Fruit fly (Drosophila melanogaster) whole organism, embryonic: Measurements from ENCODE around the gene CG3902.

Source experiments
- Asciz ChIP-seq: fragments of 200-800 bp; sonication (Bioruptor generic); optimal IDR thresholded peaks from 2 replicates; lab custom pipeline; 2017; ENCODE audit warnings: missing biosample characterization, mild to moderate bottlenecking, missing genetic modification characterization, missing genetic modification reagents
- B-H2 ChIP-seq: fragments of 200-800 bp; sonication (Bioruptor generic); optimal IDR thresholded peaks from 2 replicates; lab custom pipeline; 2018; ENCODE audit warnings: missing biosample characterization, mild to moderate bottlenecking, missing genetic modification characterization
- Bgb ChIP-seq: fragments of 200-800 bp; sonication (Bioruptor generic); IDR thresholded peaks from 2 replicates; pipeline ENCODE4 v1.3.6; 2022; ENCODE audit warnings: missing biosample characterization, missing genetic modification characterization; ENCODE audit not compliant: partially characterized antibody
- Blimp-1 ChIP-seq: fragments of 200-800 bp; sonication (Bioruptor generic); optimal IDR thresholded peaks from 3 replicates; lab custom pipeline; 2018; ENCODE audit warnings: missing biosample characterization, missing genetic modification characterization, mild to moderate bottlenecking, moderate library complexity, missing genetic modification reagents
- CG10267 ChIP-seq: fragments of 200-800 bp; sonication (Bioruptor generic); optimal IDR thresholded peaks from 2 replicates; lab custom pipeline; 2018; ENCODE audit warnings: missing biosample characterization, mild to moderate bottlenecking, missing genetic modification characterization, moderate library complexity
- CG10979 ChIP-seq: fragments of 200-800 bp; sonication (Bioruptor generic); optimal IDR thresholded peaks from 2 replicates; lab custom pipeline; 2018; ENCODE audit warnings: missing biosample characterization, mild to moderate bottlenecking, missing genetic modification characterization, moderate library complexity
- CG12219 ChIP-seq: fragments of 200-800 bp; sonication (Bioruptor generic); optimal IDR thresholded peaks from 3 replicates; lab custom pipeline; 2018; ENCODE audit warnings: missing biosample characterization, mild to moderate bottlenecking, missing genetic modification characterization
- CG12391 ChIP-seq: fragments of 200-800 bp; sonication (Bioruptor generic); optimal IDR thresholded peaks from 3 replicates; lab custom pipeline; 2018; ENCODE audit warnings: missing biosample characterization, mild to moderate bottlenecking, missing genetic modification characterization, moderate library complexity
- CG13287 ChIP-seq: fragments of 200-800 bp; sonication (Bioruptor generic); IDR thresholded peaks from 2 replicates; pipeline ENCODE4 v1.3.6; 2022; ENCODE audit warnings: missing biosample characterization, missing genetic modification characterization; ENCODE audit not compliant: partially characterized antibody
- CG14710 ChIP-seq: fragments of 200-800 bp; sonication (Bioruptor generic); optimal IDR thresholded peaks from 3 replicates; lab custom pipeline; 2019; ENCODE audit warnings: missing biosample characterization, mild to moderate bottlenecking, missing genetic modification characterization, moderate library complexity
- CG16813 ChIP-seq: fragments of 200-800 bp; sonication (Bioruptor generic); IDR thresholded peaks from 3 replicates; pipeline ENCODE4 v1.3.6; 2022; ENCODE audit warnings: missing biosample characterization, missing genetic modification characterization; ENCODE audit not compliant: partially characterized antibody
- CG17829 ChIP-seq: fragments of 200-800 bp; optimal IDR thresholded peaks from 2 replicates; lab custom pipeline; 2019; ENCODE audit warnings: missing biosample characterization, mild to moderate bottlenecking, missing genetic modification characterization, moderate library complexity
- CG2116 ChIP-seq: fragments of 200-800 bp; sonication (Bioruptor generic); optimal IDR thresholded peaks from 3 replicates; lab custom pipeline; 2018; ENCODE audit warnings: missing biosample characterization, mild to moderate bottlenecking, missing genetic modification characterization
- CG3995 ChIP-seq: fragments of 200-800 bp; sonication (Bioruptor generic); optimal IDR thresholded peaks from 3 replicates; lab custom pipeline; 2016; ENCODE audit warnings: missing biosample characterization, missing genetic modification characterization
- CG42726 ChIP-seq: fragments of 200-800 bp; sonication (Bioruptor generic); IDR thresholded peaks from 2 replicates; pipeline ENCODE4 v1.3.6; 2022; ENCODE audit warnings: missing biosample characterization, missing genetic modification characterization; ENCODE audit not compliant: partially characterized antibody
- CG4404 ChIP-seq: fragments of 200-800 bp; sonication (Bioruptor generic); IDR thresholded peaks from 2 replicates; pipeline ENCODE4 v1.3.6; 2022; ENCODE audit warnings: missing biosample characterization, missing genetic modification characterization
- CG4617 ChIP-seq: fragments of 200-800 bp; sonication (Bioruptor generic); optimal IDR thresholded peaks from 3 replicates; lab custom pipeline; 2016; ENCODE audit warnings: missing biosample characterization, missing genetic modification characterization, borderline replicate concordance
- CG7928 ChIP-seq: fragments of 200-800 bp; sonication (Bioruptor generic); optimal IDR thresholded peaks from 2 replicates; lab custom pipeline; 2017; ENCODE audit warnings: missing biosample characterization, mild to moderate bottlenecking, missing genetic modification characterization
- CG7963 ChIP-seq: fragments of 200-800 bp; sonication (Bioruptor generic); IDR thresholded peaks from 3 replicates; pipeline ENCODE4 v1.3.6; 2022; ENCODE audit warnings: missing biosample characterization, missing genetic modification characterization; ENCODE audit not compliant: partially characterized antibody
- Doc3 ChIP-seq: fragments of 200-800 bp; sonication (Bioruptor generic); IDR thresholded peaks from 3 replicates; pipeline ENCODE4 v1.3.6; 2022; ENCODE audit warnings: missing biosample characterization, missing genetic modification characterization; ENCODE audit not compliant: partially characterized antibody
- Dp ChIP-seq: fragments of 200-800 bp; sonication (Bioruptor generic); optimal IDR thresholded peaks from 2 replicates; lab custom pipeline; 2018; ENCODE audit warnings: missing biosample characterization, mild to moderate bottlenecking, missing genetic modification characterization, moderate library complexity
- Dref ChIP-seq: fragments of 200-800 bp; sonication (Bioruptor generic); IDR thresholded peaks from 2 replicates; pipeline ENCODE4 v1.3.6; 2022; ENCODE audit warnings: missing biosample characterization, missing genetic modification characterization
- E2f2 ChIP-seq: fragments of 200-800 bp; sonication (Bioruptor generic); IDR thresholded peaks from 2 replicates; pipeline ENCODE4 v1.3.6; 2022; ENCODE audit warnings: missing biosample characterization, missing genetic modification characterization
- Ets65A ChIP-seq: fragments of 200-800 bp; sonication (Bioruptor generic); peaks from one replicate; lab custom pipeline; 2016; ENCODE audit warnings: missing biosample characterization, missing genetic modification characterization
- HLH4C ChIP-seq: fragments of 200-800 bp; sonication (Bioruptor generic); IDR thresholded peaks from 3 replicates; pipeline ENCODE4 v1.3.6; 2022; ENCODE audit warnings: missing biosample characterization, missing genetic modification characterization; ENCODE audit not compliant: partially characterized antibody
- Hmx ChIP-seq: fragments of 200-800 bp; sonication (Bioruptor generic); optimal IDR thresholded peaks from 2 replicates; lab custom pipeline; 2016; ENCODE audit warnings: missing biosample characterization, missing genetic modification characterization
- Hr3 ChIP-seq: fragments of 200-800 bp; sonication (Bioruptor generic); optimal IDR thresholded peaks from 3 replicates; lab custom pipeline; 2016; ENCODE audit warnings: missing biosample characterization, missing genetic modification characterization
- Poxn ChIP-seq: fragments of 200-800 bp; sonication (Bioruptor generic); IDR thresholded peaks from 2 replicates; pipeline ENCODE4 v1.3.6; 2022; ENCODE audit warnings: missing biosample characterization, missing genetic modification characterization
- Ravus ChIP-seq: fragments of 200-800 bp; sonication (Bioruptor generic); IDR thresholded peaks from 2 replicates; pipeline ENCODE4 v1.3.6; 2022; ENCODE audit warnings: missing biosample characterization, missing genetic modification characterization
- Rfx ChIP-seq: fragments of 200-800 bp; sonication (Bioruptor generic); IDR thresholded peaks from 2 replicates; pipeline ENCODE4 v1.3.6; 2022; ENCODE audit warnings: missing biosample characterization, missing genetic modification characterization
- Scr ChIP-seq: fragments of 200-800 bp; sonication (Bioruptor generic); IDR thresholded peaks from 2 replicates; pipeline ENCODE4 v1.3.6; 2022; ENCODE audit warnings: missing biosample characterization, missing genetic modification characterization; ENCODE audit not compliant: partially characterized antibody
- Sry-δ ChIP-seq: fragments of 200-800 bp; sonication (Bioruptor generic); optimal IDR thresholded peaks from 2 replicates; lab custom pipeline; 2016; ENCODE audit warnings: missing biosample characterization, missing genetic modification characterization
- amos ChIP-seq: fragments of 200-800 bp; sonication (Bioruptor generic); IDR thresholded peaks from 2 replicates; pipeline ENCODE4 v1.3.6; 2022; ENCODE audit warnings: missing biosample characterization, missing genetic modification characterization; ENCODE audit not compliant: partially characterized antibody
- aop ChIP-seq: fragments of 200-800 bp; sonication (Bioruptor generic); IDR thresholded peaks from 2 replicates; pipeline ENCODE4 v1.3.6; 2022; ENCODE audit warnings: missing biosample characterization, missing genetic modification characterization
- ato ChIP-seq: fragments of 200-800 bp; sonication (Bioruptor generic); IDR thresholded peaks from 2 replicates; pipeline ENCODE4 v1.3.6; 2022; ENCODE audit warnings: missing biosample characterization, missing genetic modification characterization; ENCODE audit not compliant: partially characterized antibody
- bbx ChIP-seq: fragments of 200-800 bp; sonication (Bioruptor generic); IDR thresholded peaks from 2 replicates; pipeline ENCODE4 v1.3.6; 2022; ENCODE audit warnings: missing biosample characterization, missing genetic modification characterization; ENCODE audit not compliant: partially characterized antibody
- hb ChIP-seq: fragments of 200-800 bp; sonication (Bioruptor generic); IDR thresholded peaks from 3 replicates; pipeline ENCODE4 v1.3.6; 2022; ENCODE audit warnings: missing biosample characterization, missing genetic modification characterization; ENCODE audit not compliant: partially characterized antibody
- inv ChIP-seq: fragments of 200-800 bp; sonication (Bioruptor generic); IDR thresholded peaks from 2 replicates; pipeline ENCODE4 v1.3.6; 2022; ENCODE audit warnings: missing biosample characterization, missing genetic modification characterization; ENCODE audit not compliant: partially characterized antibody
- knrl ChIP-seq: fragments of 200-800 bp; sonication (Bioruptor generic); IDR thresholded peaks from 3 replicates; pipeline ENCODE4 v1.3.6; 2022; ENCODE audit warnings: missing biosample characterization, missing genetic modification characterization; ENCODE audit not compliant: partially characterized antibody
- phol ChIP-seq: fragments of 200-800 bp; sonication (Bioruptor generic); optimal IDR thresholded peaks from 3 replicates; lab custom pipeline; 2018; ENCODE audit warnings: missing biosample characterization, mild to moderate bottlenecking, missing genetic modification characterization, moderate library complexity
- sna ChIP-seq: fragments of 200-800 bp; sonication (Bioruptor generic); IDR thresholded peaks from 2 replicates; pipeline ENCODE4 v1.3.6; 2022; ENCODE audit warnings: missing biosample characterization, missing genetic modification characterization; ENCODE audit not compliant: partially characterized antibody
- trem ChIP-seq: fragments of 200-800 bp; optimal IDR thresholded peaks from 3 replicates; lab custom pipeline; 2019; ENCODE audit warnings: missing biosample characterization, mild to moderate bottlenecking, missing genetic modification characterization, moderate library complexity
- unc-4 ChIP-seq: fragments of 200-800 bp; sonication (Bioruptor generic); IDR thresholded peaks from 2 replicates; pipeline ENCODE4 v1.3.6; 2022; ENCODE audit warnings: missing biosample characterization, missing genetic modification characterization; ENCODE audit not compliant: partially characterized antibody
- wor ChIP-seq: fragments of 200-800 bp; sonication (Bioruptor generic); IDR thresholded peaks from 2 replicates; pipeline ENCODE4 v1.3.6; 2022; ENCODE audit warnings: missing biosample characterization, missing genetic modification characterization

The CG3902 gene

DNA sequence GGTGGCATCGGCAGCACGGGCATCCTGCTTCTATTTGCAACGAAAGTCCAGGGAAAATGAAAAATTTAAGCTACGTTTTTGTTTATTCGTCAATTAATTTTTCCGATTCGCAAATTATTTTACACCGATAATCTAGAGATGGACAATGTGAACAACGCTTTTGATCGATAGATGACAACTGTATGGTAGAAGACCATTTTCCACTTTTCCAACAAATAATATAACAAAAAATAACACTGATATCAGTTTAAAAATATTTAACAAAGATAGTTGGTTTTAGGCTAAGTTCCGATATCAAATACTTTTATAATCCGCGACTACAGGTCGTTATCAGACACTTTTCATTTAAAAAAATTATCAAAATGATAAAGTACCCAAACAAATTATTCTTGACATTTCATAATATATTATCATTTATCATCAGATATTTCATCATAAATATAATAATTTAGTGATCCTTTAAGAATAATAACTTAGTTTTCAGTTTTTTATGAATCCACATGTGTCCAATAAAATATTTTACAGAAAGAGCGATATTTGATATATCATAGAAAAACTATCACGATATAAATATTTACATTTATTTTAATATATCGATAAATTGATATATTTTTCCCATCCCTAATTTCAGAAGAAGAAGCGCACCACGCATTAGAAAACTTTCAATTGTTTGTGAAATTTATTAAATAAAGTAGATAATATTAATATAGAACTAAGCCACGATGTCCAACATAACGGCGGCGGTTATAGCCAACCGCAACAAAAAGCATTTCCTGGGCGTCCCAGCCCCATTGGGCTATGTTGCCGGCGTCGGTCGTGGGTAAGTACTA lies 6.9 kb upstream of the CG3902 start, which contains the start of the genes CSN1b and Prp6 (continued):
- TF ChIP-seq CG12219 (GFP tag; lab: Kevin White, UChicago): no peak
- TF ChIP-seq unc-4 (GFP tag; lab: Robert Waterston, UW): peak; percentile 49
- peak; percentile 75 for TF ChIP-seq Sry-δ (GFP tag; lab: Kevin White, UChicago)
- peak; percentile 41 for TF ChIP-seq CG12391
- TF ChIP-seq amos (GFP tag; lab: Robert Waterston, UW): peak; percentile 60
- peak; percentile 65 for TF ChIP-seq Dref (GFP tag; lab: Robert Waterston, UW)
- peak; percentile 16 for TF ChIP-seq CG4617
- peak; percentile 42; the same call in 1 of the 2 replicates for TF ChIP-seq inv (GFP tag; lab: Robert Waterston, UW)
- peak; percentile 51 for TF ChIP-seq bbx (GFP tag; lab: Robert Waterston, UW)
- TF ChIP-seq Dp (GFP tag; lab: Kevin White, UChicago): no peak
- TF ChIP-seq Hr3 (GFP tag; lab: Kevin White, UChicago): peak; percentile 15
- peak; percentile 36 for TF ChIP-seq phol (tag; lab: Kevin White, UChicago)
- TF ChIP-seq sna (GFP tag; lab: Robert Waterston, UW): peak; percentile 28; the same call in 1 of the 2 replicates
- peak; percentile 38; the same call in 1 of the 2 replicates for TF ChIP-seq Rfx
- 0 out of 2 replicates have a peak, but pooled peaks have one; percentile 41 for TF ChIP-seq CG42726 (GFP tag; lab: Robert Waterston, UW)
- TF ChIP-seq Ravus (GFP tag; lab: Robert Waterston, UW): no peak
- TF ChIP-seq Asciz (GFP tag; lab: Kevin White, UChicago): no peak
- no peak for TF ChIP-seq Blimp-1
- TF ChIP-seq Doc3 (GFP tag; lab: Robert Waterston, UW): peak; percentile 52; the same call in 2 of the 3 replicates
- TF ChIP-seq trem (tag; lab: Kevin White, UChicago): peak; percentile 32
- TF ChIP-seq Hmx (GFP tag; lab: Kevin White, UChicago): no peak
- peak; percentile 60; the same call in 2 of the 3 replicates for TF ChIP-seq CG16813 (GFP tag; lab: Robert Waterston, UW)
- no peak for TF ChIP-seq ato (GFP tag; lab: Robert Waterston, UW)
- TF ChIP-seq CG7928 (GFP tag; lab: Kevin White, UChicago): no peak
- peak; percentile 82 for TF ChIP-seq CG3995
- TF ChIP-seq knrl: peak; percentile 67; the same call in 2 of the 3 replicates
- TF ChIP-seq HLH4C (GFP tag; lab: Robert Waterston, UW): peak; percentile 42; the same call in 1 of the 3 replicates
- no peak for TF ChIP-seq Ets65A (GFP tag; lab: Kevin White, UChicago)
- peak; percentile 52 for TF ChIP-seq CG2116 (GFP tag; lab: Kevin White, UChicago)
- TF ChIP-seq CG10267: peak; percentile 27

DNA sequence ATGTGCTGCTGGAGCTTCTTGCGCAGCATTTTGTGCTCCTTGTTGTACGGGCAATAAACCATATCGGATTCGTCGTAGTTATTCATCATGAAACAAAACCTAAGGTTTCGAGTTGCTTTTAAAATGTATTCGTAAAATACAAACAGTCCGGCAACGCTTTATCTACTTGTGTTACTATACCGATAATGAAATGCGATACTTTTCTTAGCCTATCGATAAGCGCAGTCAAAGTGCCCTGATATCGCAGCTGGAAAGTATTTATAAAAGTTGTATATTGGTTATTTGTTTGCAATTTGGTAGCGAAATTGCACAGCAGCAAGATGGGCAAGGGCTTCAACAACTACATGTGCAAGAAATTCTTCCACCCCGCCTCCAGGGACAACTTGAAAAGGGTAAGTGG lies 3.3 kb upstream of the CG3902 start, which contains the start of the genes arx and CG6843:
Gene arx, minus strand, starts transcription at position 144 of the 400 bp plus-strand sequence.
Gene CG6843, plus strand, starts transcription at position 184 of the 400 bp plus-strand sequence.
- peak; percentile 92 for TF ChIP-seq Scr (GFP tag; lab: Robert Waterston, UW)
- TF ChIP-seq wor: no peak
- TF ChIP-seq CG13287 (GFP tag; lab: Robert Waterston, UW): peak; percentile 96
- no peak for TF ChIP-seq CG4404 (GFP tag; lab: Robert Waterston, UW)
- TF ChIP-seq hb: peak; percentile 79
- peak; percentile 47 for TF ChIP-seq CG14710 (tag; lab: Kevin White, UChicago)
- TF ChIP-seq CG4617: peak; percentile 90
- peak; percentile 23 for TF ChIP-seq CG17829
- peak; percentile 9 for TF ChIP-seq CG10979 (tag; lab: Kevin White, UChicago)
- TF ChIP-seq E2f2 (GFP tag; lab: Robert Waterston, UW): peak; percentile 70
- TF ChIP-seq B-H2: peak; percentile 56
- peak; percentile 86 for TF ChIP-seq Dref (GFP tag; lab: Robert Waterston, UW)
- peak; percentile 88 for TF ChIP-seq CG7963 (GFP tag; lab: Robert Waterston, UW)
- peak; percentile 93 for TF ChIP-seq Bgb (GFP tag; lab: Robert Waterston, UW)
- TF ChIP-seq sna (GFP tag; lab: Robert Waterston, UW): peak; percentile 84
- peak; percentile 91 for TF ChIP-seq CG16813 (GFP tag; lab: Robert Waterston, UW)
- no peak for TF ChIP-seq Poxn
- no peak for TF ChIP-seq aop (GFP tag; lab: Robert Waterston, UW)
- peak; percentile 80; the same call in 1 of the 2 replicates for TF ChIP-seq CG42726 (GFP tag; lab: Robert Waterston, UW)
- peak; percentile 94 for TF ChIP-seq unc-4 (GFP tag; lab: Robert Waterston, UW)
